Worm (Caenorhabditis elegans) whole organism, early embryonic: ENCODE measurements around the gene ceh-27.

Experiments
- B0310.2 ChIP-seq: sonication (generic microtip); optimal IDR thresholded peaks from 2 replicates; lab custom pipeline; 2016; ENCODE audit warnings: mild to moderate bottlenecking, missing genetic modification characterization, missing compliant biosample characterization
- F13C5.2 ChIP-seq: sonication (generic microtip); optimal IDR thresholded peaks from 2 replicates; lab custom pipeline; 2017; ENCODE audit warnings: mild to moderate bottlenecking, missing genetic modification characterization, inconsistent platforms, missing compliant biosample characterization
- aly-1 ChIP-seq: sonication (generic microtip); optimal IDR thresholded peaks from 2 replicates; lab custom pipeline; 2016; ENCODE audit warnings: missing genetic modification characterization, missing compliant biosample characterization
- ama-1 ChIP-seq: fragments of 150-350 bp; optimal IDR thresholded peaks from 2 replicates; lab custom pipeline; 2014
- ceh-13 ChIP-seq: fragments of 200-800 bp; sonication (Bioruptor generic); optimal IDR thresholded peaks from 2 replicates; lab custom pipeline; 2018; ENCODE audit warnings: mild to moderate bottlenecking, missing genetic modification characterization, missing compliant biosample characterization
- ceh-36 ChIP-seq: sonication (generic microtip); optimal IDR thresholded peaks from 2 replicates; lab custom pipeline; 2016; ENCODE audit warnings: missing genetic modification characterization, inconsistent platforms, missing compliant biosample characterization
- ets-7 ChIP-seq: sonication (generic microtip); optimal IDR thresholded peaks from 2 replicates; lab custom pipeline; 2016; ENCODE audit warnings: missing genotype, missing genetic modification characterization, missing compliant biosample characterization
- flt-1 ChIP-seq: fragments of 200-800 bp; sonication (Bioruptor generic); IDR thresholded peaks from 2 replicates; pipeline ENCODE4 v1.3.6; 2022; ENCODE audit warnings: missing genetic modification characterization, missing compliant biosample characterization
- hmbx-1 ChIP-seq: sonication (generic microtip); optimal IDR thresholded peaks from 2 replicates; lab custom pipeline; 2016; ENCODE audit warnings: mild to moderate bottlenecking, missing genetic modification characterization, missing compliant biosample characterization
- hmg-4 ChIP-seq: fragments of 200-800 bp; sonication (Bioruptor generic); optimal IDR thresholded peaks from 2 replicates; lab custom pipeline; 2018; ENCODE audit warnings: mild to moderate bottlenecking, missing genetic modification characterization, missing compliant biosample characterization
- hnd-1 ChIP-seq: sonication (generic microtip); optimal IDR thresholded peaks from 2 replicates; lab custom pipeline; 2016; ENCODE audit warnings: missing genetic modification characterization, missing compliant biosample characterization
- pes-1 ChIP-seq: fragments of 200-800 bp; sonication (Bioruptor generic); IDR thresholded peaks from 2 replicates; pipeline ENCODE4 v1.3.6; 2022; ENCODE audit warnings: missing genetic modification reagents, missing genetic modification characterization, missing compliant biosample characterization
- scrt-1 ChIP-seq: fragments of 200-800 bp; sonication (Bioruptor generic); IDR thresholded peaks from 2 replicates; pipeline ENCODE4 v1.3.6; 2022; ENCODE audit warnings: missing genetic modification characterization, missing compliant biosample characterization
- sea-1 ChIP-seq: fragments of 200-800 bp; sonication (Bioruptor generic); conservative IDR thresholded peaks from 2 replicates; pipeline ENCODE4 v1.3.6; 2022; ENCODE audit warnings: missing genetic modification characterization, missing compliant biosample characterization
- tbx-11 ChIP-seq: fragments of 200-800 bp; sonication (Bioruptor generic); IDR thresholded peaks from 2 replicates; pipeline ENCODE4 v1.3.6; 2022; ENCODE audit warnings: missing genetic modification characterization, missing compliant biosample characterization
- tbx-37 ChIP-seq: fragments of 200-800 bp; sonication (Bioruptor generic); conservative IDR thresholded peaks from 2 replicates; pipeline ENCODE4 v1.3.6; 2022; ENCODE audit warnings: missing genetic modification reagents, missing genetic modification characterization, missing compliant biosample characterization
- tra-4 ChIP-seq: sonication (generic microtip); optimal IDR thresholded peaks from 2 replicates; lab custom pipeline; 2017; ENCODE audit warnings: missing genetic modification characterization, missing compliant biosample characterization

ceh-27 gene

DNA sequence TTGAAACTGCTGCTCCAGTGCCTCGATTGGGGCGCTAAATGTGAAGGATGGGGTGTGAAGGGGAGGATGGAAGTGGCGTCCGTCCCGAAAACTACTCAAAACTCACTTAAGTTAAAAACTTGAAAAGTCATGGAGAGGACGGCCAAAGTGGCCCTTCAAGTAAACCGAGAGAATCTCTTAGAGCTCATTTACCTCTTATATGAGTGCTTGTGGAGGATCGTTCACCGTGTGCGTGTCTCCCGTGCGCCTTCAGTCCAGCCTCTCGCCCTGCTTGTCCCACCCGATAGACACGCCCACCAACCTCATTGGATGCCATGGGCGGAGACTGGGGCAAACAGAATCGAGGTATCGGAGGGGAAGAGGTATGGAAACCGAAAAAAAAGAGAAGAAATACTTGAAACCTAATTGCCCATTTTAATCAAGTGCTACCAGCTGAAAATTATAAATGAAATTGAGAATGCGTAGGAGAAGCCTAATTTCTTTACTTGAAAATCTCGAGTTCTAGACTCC is at the start of gene ceh-27:
Gene ceh-27 (minus strand): TSS at position 228 of the 510 bp plus-strand sequence.
- no peak for TF ChIP-seq flt-1 (GFP tag; lab: Robert Waterston, UW)
- no peak for TF ChIP-seq B0310.2 (tag; lab: Kevin White, UChicago)
- no peak for TF ChIP-seq hnd-1 (tag; lab: Kevin White, UChicago)
- no peak for TF ChIP-seq hmg-4 (GFP tag; lab: Kevin White, UChicago)
- no peak for TF ChIP-seq tra-4 (tag; lab: Kevin White, UChicago)
- no peak for TF ChIP-seq sea-1 (GFP tag; lab: Robert Waterston, UW)
- TF ChIP-seq ets-7 (tag; lab: Kevin White, UChicago): no peak
- TF ChIP-seq hmbx-1: no peak
- TF ChIP-seq tbx-37 (GFP tag; lab: Robert Waterston, UW): no peak

DNA sequence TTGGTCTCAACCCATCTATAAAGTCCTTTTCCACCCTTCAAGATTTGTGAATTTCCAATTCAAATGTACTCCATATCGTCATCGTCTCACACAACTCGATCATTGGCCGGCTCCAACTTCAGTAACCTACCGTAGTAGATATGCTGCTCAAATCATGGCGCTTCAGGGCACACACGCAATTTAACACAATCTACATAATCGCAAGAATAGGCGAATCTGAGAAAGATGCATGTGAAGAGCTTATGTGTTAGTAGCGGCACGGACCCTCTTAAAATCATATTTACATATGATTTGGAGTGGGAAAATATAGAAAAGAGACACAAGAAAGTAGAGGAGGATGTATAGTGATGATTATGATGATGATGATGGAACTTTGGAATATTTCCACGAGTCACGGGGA is 46.8 kb upstream of the ceh-27 start:
- TF ChIP-seq hnd-1 (tag; lab: Kevin White, UChicago): no peak
- TF ChIP-seq hmbx-1: no peak

DNA sequence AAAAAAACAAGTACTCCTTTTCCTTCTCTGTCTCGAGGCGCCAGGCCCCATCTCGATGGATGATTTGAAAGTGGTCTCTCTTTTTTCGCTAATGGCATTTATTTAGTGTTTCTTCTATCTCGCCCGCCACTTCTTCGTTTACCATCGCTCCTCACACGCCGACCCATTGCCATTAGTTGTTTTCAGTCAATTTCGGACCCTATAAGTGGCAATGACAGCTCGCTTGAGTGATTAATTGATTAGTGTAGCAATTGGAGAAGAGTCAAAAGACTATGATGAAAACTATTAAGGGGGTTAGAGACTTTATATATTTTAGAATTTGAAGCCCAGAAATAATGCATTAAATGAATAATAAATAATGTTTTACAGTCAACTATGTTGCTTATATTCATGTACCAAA is 41.5 kb upstream of the ceh-27 start:
- no peak for TF ChIP-seq ceh-36 (tag; lab: Kevin White, UChicago)
- TF ChIP-seq ets-7 (tag; lab: Kevin White, UChicago): no peak
- no peak for TF ChIP-seq aly-1 (tag; lab: Kevin White, UChicago)
- TF ChIP-seq hmbx-1: no peak
- no peak for TF ChIP-seq flt-1 (GFP tag; lab: Robert Waterston, UW)
- TF ChIP-seq sea-1 (GFP tag; lab: Robert Waterston, UW): no peak
- TF ChIP-seq hnd-1 (tag; lab: Kevin White, UChicago): no peak
- TF ChIP-seq F13C5.2 (tag; lab: Kevin White, UChicago): no peak

DNA sequence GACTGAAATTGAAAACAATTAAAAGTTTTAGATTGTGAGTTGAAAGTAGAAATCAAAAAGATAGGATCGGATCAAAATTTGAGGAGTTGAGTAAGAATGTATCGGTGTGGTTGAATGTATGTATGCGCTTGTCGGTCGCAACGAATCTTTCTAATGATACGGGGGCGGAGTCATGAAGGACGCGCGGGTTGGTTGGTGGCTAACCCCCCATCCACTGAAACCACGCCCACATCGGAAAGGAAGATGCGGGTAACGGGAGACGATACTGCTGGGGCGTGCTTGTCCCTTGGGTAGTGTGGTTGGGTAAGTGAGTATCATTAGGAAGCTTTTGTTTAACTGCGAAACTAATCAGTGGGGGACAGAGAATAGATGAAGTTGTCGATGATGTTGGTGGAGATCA is 40.5 kb upstream of the ceh-27 start, which contains the start of gene ceh-32:
Gene ceh-32 (minus strand): TSS at position 2 of the 400 bp plus-strand sequence.
- TF ChIP-seq F13C5.2 (tag; lab: Kevin White, UChicago): peak; percentile 1
- TF ChIP-seq aly-1 (tag; lab: Kevin White, UChicago): no peak

DNA sequence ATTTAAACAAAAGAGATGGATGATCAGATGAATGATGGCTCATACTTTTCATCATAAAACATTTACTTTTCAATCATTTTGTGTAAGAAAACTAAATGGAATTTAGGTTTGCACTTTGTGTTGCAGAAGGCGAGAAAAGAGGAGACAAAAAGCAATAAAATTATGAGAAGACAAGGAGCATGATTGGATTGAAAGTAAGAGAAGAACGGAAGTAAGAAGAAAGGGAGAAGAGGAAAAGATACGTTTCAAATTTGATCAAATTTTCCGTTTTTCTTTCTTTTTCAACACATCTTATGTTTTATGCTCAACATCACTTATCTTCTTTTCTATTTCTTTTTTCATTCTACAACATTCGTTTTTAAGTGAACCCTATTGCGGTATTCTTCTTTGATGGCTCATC is 39.8 kb upstream of the ceh-27 start:
- TF ChIP-seq flt-1 (GFP tag; lab: Robert Waterston, UW) (no peak), hnd-1 (tag; lab: Kevin White, UChicago) (no peak), ceh-36 (tag; lab: Kevin White, UChicago) (no peak), scrt-1 (GFP tag; lab: Robert Waterston, UW) (no peak), F13C5.2 (tag; lab: Kevin White, UChicago) (no peak), tbx-11 (no peak), tbx-37 (GFP tag; lab: Robert Waterston, UW) (no peak), hmbx-1 (no peak), sea-1 (GFP tag; lab: Robert Waterston, UW) (no peak)

DNA sequence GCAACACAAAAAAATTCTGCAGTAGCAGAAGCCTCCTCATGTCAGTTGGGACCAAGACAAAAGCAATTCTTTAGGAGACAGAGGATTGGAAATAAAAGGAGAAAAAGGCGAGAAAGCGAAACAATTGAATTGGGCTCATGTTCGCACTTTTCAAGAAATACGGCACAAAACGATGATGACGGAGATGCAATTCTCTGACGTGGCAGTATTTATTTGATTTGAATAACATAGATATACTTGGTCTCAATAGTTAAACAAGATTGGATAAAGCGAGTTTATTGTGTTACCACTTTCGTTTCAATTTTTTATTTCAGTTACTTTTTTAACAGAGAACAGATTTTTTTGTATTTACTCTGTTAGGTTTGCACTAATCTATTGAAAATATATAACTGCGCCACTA is 32.6 kb upstream of the ceh-27 start:
- TF ChIP-seq tra-4 (tag; lab: Kevin White, UChicago) (no peak), ceh-36 (tag; lab: Kevin White, UChicago) (no peak), pes-1 (GFP tag; lab: Robert Waterston, UW) (no peak), tbx-11 (no peak), sea-1 (GFP tag; lab: Robert Waterston, UW) (no peak), hnd-1 (tag; lab: Kevin White, UChicago) (no peak), F13C5.2 (tag; lab: Kevin White, UChicago) (no peak)

DNA sequence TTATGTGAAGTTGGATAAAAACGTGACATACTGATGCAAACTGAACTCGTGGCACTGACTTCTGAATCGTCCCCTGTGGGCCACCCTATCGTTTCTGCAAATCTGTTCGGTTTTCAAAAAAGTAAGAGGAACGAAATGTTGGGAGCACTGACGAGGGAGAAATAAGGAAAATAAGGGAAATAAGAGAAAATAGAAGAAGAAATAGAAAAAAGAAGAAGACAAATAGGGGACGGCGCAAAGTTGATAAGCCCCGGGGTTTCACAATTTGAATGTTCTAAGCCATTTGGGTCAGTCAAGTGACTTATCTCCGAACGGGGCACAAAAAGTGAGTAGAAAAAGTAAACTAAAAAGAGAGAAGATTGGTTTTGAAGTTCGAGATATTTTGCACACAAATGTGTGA is 30.7 kb upstream of the ceh-27 start, which contains the start of gene W05E10.5:
Gene W05E10.5 (minus strand): TSS at position 101 of the 400 bp plus-strand sequence.
- TF ChIP-seq B0310.2 (tag; lab: Kevin White, UChicago): no peak
- TF ChIP-seq ama-1 (lab: Kevin White, UChicago): no peak
- TF ChIP-seq tbx-37 (GFP tag; lab: Robert Waterston, UW): no peak
- TF ChIP-seq hmbx-1: no peak
- TF ChIP-seq aly-1 (tag; lab: Kevin White, UChicago): no peak
- no peak for TF ChIP-seq ceh-13 (GFP tag; lab: Kevin White, UChicago)
- no peak for TF ChIP-seq scrt-1 (GFP tag; lab: Robert Waterston, UW)
- TF ChIP-seq tbx-11: no peak
- no peak for TF ChIP-seq flt-1 (GFP tag; lab: Robert Waterston, UW)
- no peak for TF ChIP-seq F13C5.2 (tag; lab: Kevin White, UChicago)
- no peak for TF ChIP-seq tra-4 (tag; lab: Kevin White, UChicago)
- no peak for TF ChIP-seq pes-1 (GFP tag; lab: Robert Waterston, UW)
- no peak for TF ChIP-seq hmg-4 (GFP tag; lab: Kevin White, UChicago)
- TF ChIP-seq sea-1 (GFP tag; lab: Robert Waterston, UW): no peak
- no peak for TF ChIP-seq hnd-1 (tag; lab: Kevin White, UChicago)
- TF ChIP-seq ets-7 (tag; lab: Kevin White, UChicago): no peak
- no peak for TF ChIP-seq ceh-36 (tag; lab: Kevin White, UChicago)

DNA sequence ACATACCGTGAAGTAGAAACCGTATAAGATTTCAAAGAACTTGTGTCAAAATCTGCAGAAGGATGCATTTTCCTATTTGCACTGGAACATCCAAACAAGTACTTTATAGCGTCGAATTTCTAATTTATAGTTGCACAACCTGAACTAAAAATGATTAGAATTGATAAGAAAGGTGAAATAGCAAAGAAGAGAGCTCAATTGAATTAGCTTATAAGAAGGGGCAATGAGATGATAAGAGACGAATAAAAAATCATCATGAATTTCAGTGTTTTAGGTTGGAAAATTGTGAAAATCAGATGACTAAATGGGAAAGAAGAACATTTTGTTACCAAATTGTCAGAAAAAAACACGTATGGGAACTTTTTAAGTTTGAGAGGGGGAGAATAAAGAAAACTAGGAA is 26.7 kb upstream of the ceh-27 start, which contains the start of gene W05E10.1:
Gene W05E10.1 (minus strand): TSS at position 139 of the 400 bp plus-strand sequence.
- TF ChIP-seq ets-7 (tag; lab: Kevin White, UChicago) (no peak), tbx-11 (no peak)
